Fruit fly (Drosophila melanogaster): Measurements from ENCODE around the gene CG15160.

- no peak for TF ChIP-seq ttk (optimal IDR thresholded peaks at IDR 0.05)
- TF ChIP-seq psq (optimal IDR thresholded peaks at IDR 0.05) = no peak
- no peak for TF ChIP-seq Sin3A (optimal IDR thresholded peaks at IDR 0.05)
- TF ChIP-seq h (optimal IDR thresholded peaks at IDR 0.05) = no peak
Observed at dm6 chr2L:18616019-18616418, 25.3 kb downstream of the CG15160 start, which contains the start of gene IFT46.

All from Kc167 (cell line).